Fruit fly (Drosophila melanogaster) whole organism, embryonic: ENCODE results near the gene CG13369.

Experiments
- B-H2 ChIP-seq: fragments of 200-800 bp; sonication (Bioruptor generic); optimal IDR thresholded peaks from 2 replicates; lab custom pipeline; 2018; ENCODE audit warnings: missing biosample characterization, mild to moderate bottlenecking, missing genetic modification characterization
- CG1024 ChIP-seq: fragments of 200-800 bp; sonication (Bioruptor generic); IDR thresholded peaks from 2 replicates; pipeline ENCODE4 v1.3.6; 2022; ENCODE audit warnings: missing biosample characterization, missing genetic modification characterization
- CG10654 ChIP-seq: fragments of 200-800 bp; sonication (Bioruptor generic); optimal IDR thresholded peaks from 2 replicates; lab custom pipeline; 2016; ENCODE audit warnings: missing biosample characterization, missing genetic modification characterization
- CG10979 ChIP-seq: fragments of 200-800 bp; sonication (Bioruptor generic); optimal IDR thresholded peaks from 2 replicates; lab custom pipeline; 2018; ENCODE audit warnings: missing biosample characterization, mild to moderate bottlenecking, missing genetic modification characterization, moderate library complexity
- CG12942 ChIP-seq: fragments of 200-800 bp; sonication (Bioruptor generic); optimal IDR thresholded peaks from 3 replicates; lab custom pipeline; 2016; ENCODE audit warnings: missing biosample characterization, missing genetic modification characterization
- CG13775 ChIP-seq: fragments of 200-800 bp; sonication (Bioruptor generic); optimal IDR thresholded peaks from 3 replicates; lab custom pipeline; 2017; ENCODE audit warnings: missing biosample characterization, mild to moderate bottlenecking, missing genetic modification characterization
- CG15011 ChIP-seq: fragments of 200-800 bp; sonication (Bioruptor generic); optimal IDR thresholded peaks from 3 replicates; lab custom pipeline; 2018; ENCODE audit warnings: missing biosample characterization, mild to moderate bottlenecking, missing genetic modification characterization
- CG15073 ChIP-seq: fragments of 200-800 bp; sonication (Bioruptor generic); optimal IDR thresholded peaks from 2 replicates; lab custom pipeline; 2016; ENCODE audit warnings: missing biosample characterization, missing genetic modification characterization
- CG17568 ChIP-seq: fragments of 200-800 bp; sonication (Bioruptor generic); optimal IDR thresholded peaks from 2 replicates; lab custom pipeline; 2018; ENCODE audit warnings: missing biosample characterization, mild to moderate bottlenecking, missing genetic modification characterization, moderate library complexity
- CG17829 ChIP-seq: fragments of 200-800 bp; optimal IDR thresholded peaks from 2 replicates; lab custom pipeline; 2019; ENCODE audit warnings: missing biosample characterization, mild to moderate bottlenecking, missing genetic modification characterization, moderate library complexity
- CG1792 ChIP-seq: fragments of 200-800 bp; sonication (Bioruptor generic); optimal IDR thresholded peaks from 2 replicates; lab custom pipeline; 2016; ENCODE audit warnings: missing biosample characterization, missing genetic modification characterization
- CG2875 ChIP-seq: fragments of 200-800 bp; sonication (Bioruptor generic); optimal IDR thresholded peaks from 2 replicates; lab custom pipeline; 2017; ENCODE audit warnings: missing biosample characterization, mild to moderate bottlenecking, missing genetic modification characterization, missing genetic modification reagents
- CG33213 ChIP-seq: fragments of 200-800 bp; sonication (Bioruptor generic); optimal IDR thresholded peaks from 3 replicates; lab custom pipeline; 2016; ENCODE audit warnings: missing biosample characterization, missing genetic modification characterization
- CG4854 ChIP-seq: fragments of 200-800 bp; sonication (Bioruptor generic); optimal IDR thresholded peaks from 2 replicates; lab custom pipeline; 2016; ENCODE audit warnings: missing biosample characterization, missing genetic modification characterization, inconsistent platforms
- CG5245 ChIP-seq: fragments of 200-800 bp; sonication (Bioruptor generic); optimal IDR thresholded peaks from 3 replicates; lab custom pipeline; 2016; ENCODE audit warnings: missing biosample characterization, missing genetic modification characterization
- CG9215 ChIP-seq: fragments of 200-800 bp; sonication (Bioruptor generic); IDR thresholded peaks from 2 replicates; pipeline ENCODE4 v1.3.6; 2022; ENCODE audit warnings: missing biosample characterization, missing genetic modification characterization
- CTCF ChIP-seq: fragments of 200-800 bp; sonication (Bioruptor generic); optimal IDR thresholded peaks from 2 replicates; lab custom pipeline; 2017; ENCODE audit warnings: missing biosample characterization, mild to moderate bottlenecking, missing genetic modification characterization, moderate library complexity
- Camta ChIP-seq: fragments of 200-800 bp; sonication (Bioruptor generic); optimal IDR thresholded peaks from 2 replicates; lab custom pipeline; 2016; ENCODE audit warnings: missing biosample characterization, missing genetic modification characterization
- Dad ChIP-seq: fragments of 200-800 bp; sonication (Bioruptor generic); optimal IDR thresholded peaks from 3 replicates; lab custom pipeline; 2016; ENCODE audit warnings: missing biosample characterization, missing genetic modification characterization
- Deaf1 ChIP-seq: fragments of 200-800 bp; optimal IDR thresholded peaks from 3 replicates; lab custom pipeline; 2019; ENCODE audit warnings: missing biosample characterization, mild to moderate bottlenecking, missing genetic modification characterization, moderate library complexity
- Dek ChIP-seq: fragments of 200-800 bp; sonication (Bioruptor generic); optimal IDR thresholded peaks from 3 replicates; lab custom pipeline; 2019; ENCODE audit warnings: missing biosample characterization, mild to moderate bottlenecking, missing genetic modification characterization, moderate library complexity
- GATAe ChIP-seq: fragments of 200-800 bp; sonication (Bioruptor generic); conservative IDR thresholded peaks from 2 replicates; pipeline ENCODE4 v1.3.6; 2022; ENCODE audit warnings: missing biosample characterization, missing genetic modification characterization
- Gsc ChIP-seq: fragments of 200-800 bp; sonication (Bioruptor generic); IDR thresholded peaks from 2 replicates; pipeline ENCODE4 v1.3.6; 2022; ENCODE audit warnings: missing biosample characterization, missing genetic modification characterization
- HLH3B ChIP-seq: fragments of 200-800 bp; sonication (Bioruptor generic); IDR thresholded peaks from 2 replicates; pipeline ENCODE4 v1.3.6; 2022; ENCODE audit warnings: missing biosample characterization, missing genetic modification characterization
- MESR4 ChIP-seq: fragments of 200-800 bp; sonication (Bioruptor generic); optimal IDR thresholded peaks from 2 replicates; lab custom pipeline; 2018; ENCODE audit warnings: missing biosample characterization, mild to moderate bottlenecking, missing genetic modification characterization, moderate library complexity
- Med ChIP-seq: fragments of 200-800 bp; sonication (Bioruptor generic); peaks from one replicate; lab custom pipeline; 2016; ENCODE audit warnings: missing biosample characterization, missing genetic modification characterization, mild to moderate bottlenecking, inconsistent platforms, moderate library complexity
- NC2β ChIP-seq: fragments of 200-800 bp; sonication (Bioruptor generic); optimal IDR thresholded peaks from 2 replicates; lab custom pipeline; 2016; ENCODE audit warnings: missing biosample characterization, missing genetic modification characterization
- Stat92E ChIP-seq, 3 experiments: fragments of >200 bp in 2 of 3; fragments of 200-800 bp in 1 of 3; sonication (Bioruptor generic) in 1 of 3; optimal IDR thresholded peaks; 2 replicates each; lab custom pipeline; 2017 to 2019; ENCODE audit warnings: missing biosample characterization in 3 of 3, missing genetic modification characterization in 3 of 3, mild to moderate bottlenecking in 1 of 3, moderate library complexity in 1 of 3
- TFAM ChIP-seq: fragments of 200-800 bp; sonication (Bioruptor generic); optimal IDR thresholded peaks from 2 replicates; lab custom pipeline; 2017; ENCODE audit warnings: missing biosample characterization, missing genetic modification characterization, inconsistent platforms
- abd-A ChIP-seq: fragments of 200-800 bp; sonication (Bioruptor generic); optimal IDR thresholded peaks from 3 replicates; lab custom pipeline; 2019; ENCODE audit warnings: missing biosample characterization, mild to moderate bottlenecking, missing genetic modification characterization, moderate library complexity
- btn ChIP-seq: fragments of 200-800 bp; sonication (Bioruptor generic); optimal IDR thresholded peaks from 2 replicates; lab custom pipeline; 2016; ENCODE audit warnings: missing biosample characterization, missing genetic modification characterization
- caup ChIP-seq: fragments of 200-800 bp; sonication (Bioruptor generic); optimal IDR thresholded peaks from 3 replicates; lab custom pipeline; 2017; ENCODE audit warnings: missing biosample characterization, mild to moderate bottlenecking, missing genetic modification characterization, moderate library complexity; ENCODE audit not compliant: severe bottlenecking
- chinmo ChIP-seq: fragments of 200-800 bp; sonication (Bioruptor generic); IDR thresholded peaks from 4 replicates; pipeline ENCODE4 v1.3.6; 2022; ENCODE audit warnings: missing biosample characterization, missing genetic modification characterization; ENCODE audit not compliant: partially characterized antibody
- dmrt99B ChIP-seq: fragments of 200-800 bp; sonication (Bioruptor generic); optimal IDR thresholded peaks from 2 replicates; lab custom pipeline; 2018; ENCODE audit warnings: missing biosample characterization, mild to moderate bottlenecking, missing genetic modification characterization, moderate library complexity
- dpn ChIP-seq, 2 experiments: fragments of 200-800 bp; sonication (Bioruptor generic); optimal IDR thresholded peaks; 3 replicates each; lab custom pipeline; 2016; ENCODE audit warnings: missing biosample characterization in 2 of 2, missing genetic modification characterization in 2 of 2
- gro ChIP-seq: fragments of 200-800 bp; sonication (Bioruptor generic); optimal IDR thresholded peaks from 2 replicates; lab custom pipeline; 2016; ENCODE audit warnings: missing biosample characterization, missing genetic modification characterization
- hkb ChIP-seq, 2 experiments: fragments of 200-800 bp in 1 of 2; fragments of >200 bp in 1 of 2; sonication (Bioruptor generic) in 1 of 2; IDR thresholded peaks in 1 of 2; optimal IDR thresholded peaks in 1 of 2; 2 replicates each; pipeline versions ENCODE4 v1.3.6 to Lab custom; 2017 to 2022; ENCODE audit warnings: missing biosample characterization in 1 of 2, missing genetic modification characterization in 1 of 2
- lilli ChIP-seq: fragments of 200-800 bp; sonication (Bioruptor generic); optimal IDR thresholded peaks from 3 replicates; lab custom pipeline; 2016; ENCODE audit warnings: missing biosample characterization, missing genetic modification characterization
- lmd ChIP-seq: fragments of 200-800 bp; sonication (Bioruptor generic); IDR thresholded peaks from 2 replicates; pipeline ENCODE4 v1.3.6; 2022; ENCODE audit warnings: missing biosample characterization, missing genetic modification characterization
- mld ChIP-seq: fragments of 200-800 bp; sonication (Bioruptor generic); IDR thresholded peaks from 3 replicates; pipeline ENCODE4 v1.3.6; 2022; ENCODE audit warnings: missing biosample characterization, missing genetic modification characterization; ENCODE audit not compliant: partially characterized antibody
- onecut ChIP-seq: fragments of 200-800 bp; sonication (Bioruptor generic); IDR thresholded peaks from 2 replicates; pipeline ENCODE4 v1.3.6; 2022; ENCODE audit warnings: missing biosample characterization, missing genetic modification characterization
- otp ChIP-seq: fragments of 200-800 bp; sonication (Bioruptor generic); IDR thresholded peaks from 3 replicates; pipeline ENCODE4, ENCODE4 v1.3.6; 2022; ENCODE audit warnings: missing biosample characterization, missing genetic modification characterization
- pum ChIP-seq: fragments of 200-800 bp; sonication (Bioruptor generic); optimal IDR thresholded peaks from 2 replicates; lab custom pipeline; 2016; ENCODE audit warnings: missing biosample characterization, missing genetic modification characterization
- sens-2 ChIP-seq: fragments of 200-800 bp; sonication (Bioruptor generic); IDR thresholded peaks from 2 replicates; pipeline ENCODE4 v1.3.6; 2022; ENCODE audit warnings: missing biosample characterization, missing genetic modification characterization
- shn ChIP-seq: fragments of 200-800 bp; sonication (Bioruptor generic); optimal IDR thresholded peaks from 3 replicates; lab custom pipeline; 2016; ENCODE audit warnings: missing biosample characterization, missing genetic modification characterization
- sima ChIP-seq: fragments of 200-800 bp; sonication (Bioruptor generic); optimal IDR thresholded peaks from 2 replicates; lab custom pipeline; 2016; ENCODE audit warnings: missing biosample characterization, missing genetic modification characterization
- toy ChIP-seq: fragments of 200-800 bp; sonication (Bioruptor generic); IDR thresholded peaks from 2 replicates; pipeline ENCODE4 v1.3.6; 2022; ENCODE audit warnings: missing biosample characterization, missing genetic modification characterization
- tup ChIP-seq: fragments of 200-800 bp; sonication (Bioruptor generic); optimal IDR thresholded peaks from 2 replicates; lab custom pipeline; 2016; ENCODE audit warnings: missing biosample characterization, mild to moderate bottlenecking, missing genetic modification characterization, moderate library complexity
- tx ChIP-seq: fragments of 200-800 bp; sonication (Bioruptor generic); optimal IDR thresholded peaks from 2 replicates; lab custom pipeline; 2016; ENCODE audit warnings: missing biosample characterization, missing genetic modification characterization
- zen2 ChIP-seq: fragments of 200-800 bp; sonication (Bioruptor generic); IDR thresholded peaks from 3 replicates; pipeline ENCODE4 v1.3.6; 2022; ENCODE audit warnings: missing biosample characterization, missing genetic modification characterization; ENCODE audit not compliant: partially characterized antibody

CG13369 gene

DNA sequence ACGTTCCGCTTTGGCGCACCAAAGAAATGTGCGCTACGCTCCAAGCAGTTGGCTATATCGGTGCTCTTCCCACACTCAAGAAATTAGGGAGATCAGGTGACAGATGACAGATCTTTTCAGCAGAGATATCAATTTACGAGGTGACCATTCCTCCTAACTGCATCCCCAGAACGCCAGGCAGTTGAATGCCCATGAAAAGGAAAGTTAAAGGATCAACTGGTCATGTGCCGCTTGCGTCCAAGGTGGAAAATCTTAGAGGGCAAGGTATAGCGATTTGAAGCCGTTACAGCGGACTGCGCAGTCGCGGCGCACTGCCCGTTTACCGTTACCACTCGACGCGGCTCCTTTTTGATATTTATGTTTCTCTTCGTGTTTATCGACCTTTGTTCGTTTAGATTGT lies 4.7 kb upstream of the CG13369 start (continued):
- TF ChIP-seq chinmo (GFP tag; lab: Robert Waterston, UW) (0 out of 4 replicates have a peak, but pooled peaks have one; percentile 35), zen2 (GFP tag; lab: Robert Waterston, UW) (no peak), onecut (GFP tag; lab: Robert Waterston, UW) (no peak), lilli (peak; percentile 46), Dek (tag; lab: Kevin White, UChicago) (no peak), CG12942 (peak; percentile 23), CG15073 (GFP tag; lab: Kevin White, UChicago) (no peak), sens-2 (GFP tag; lab: Robert Waterston, UW) (no peak), mld (GFP tag; lab: Robert Waterston, UW) (no peak), Med (peak; percentile 84), CG17829 (peak; percentile 7), caup (GFP tag; lab: Kevin White, UChicago) (no peak), sima (GFP tag; lab: Kevin White, UChicago) (no peak), CG33213 (GFP tag; lab: Kevin White, UChicago) (no peak), CG15011 (GFP tag; lab: Kevin White, UChicago) (no peak), pum (GFP tag; lab: Kevin White, UChicago) (no peak), CG10654 (no peak), gro (GFP tag; lab: Kevin White, UChicago) (peak; percentile 12), Dad (peak; percentile 10), abd-A (tag; lab: Kevin White, UChicago) (no peak), Deaf1 (tag; lab: Kevin White, UChicago) (no peak), CG1792 (GFP tag; lab: Kevin White, UChicago) (peak; percentile 1), dpn (GFP tag; optimal IDR thresholded peaks at IDR 0.05; lab: Kevin White, UChicago) (peak; percentile 16 to 46), HLH3B (GFP tag; lab: Robert Waterston, UW) (0 out of 2 replicates have a peak, but pooled peaks have one; percentile 21), btn (GFP tag; lab: Kevin White, UChicago) (no peak), CG4854 (GFP tag; lab: Kevin White, UChicago) (no peak), NC2β (peak; percentile 26), CTCF (GFP tag; lab: Kevin White, UChicago) (no peak), Camta (no peak), CG17568 (GFP tag; lab: Kevin White, UChicago) (no peak), CG10979 (tag; lab: Kevin White, UChicago) (peak; percentile 16), CG9215 (GFP tag; lab: Robert Waterston, UW) (0 out of 2 replicates have a peak, but pooled peaks have one; percentile 15), CG5245 (peak; percentile 0), GATAe (GFP tag; lab: Robert Waterston, UW) (no peak), TFAM (GFP tag; lab: Kevin White, UChicago) (no peak), B-H2 (GFP tag; lab: Kevin White, UChicago) (no peak), tx (GFP tag; lab: Kevin White, UChicago) (peak; percentile 33), Gsc (GFP tag; lab: Robert Waterston, UW) (no peak), MESR4 (GFP tag; lab: Kevin White, UChicago) (no peak), toy (GFP tag; lab: Robert Waterston, UW) (no peak), shn (peak; percentile 28), CG2875 (GFP tag; lab: Kevin White, UChicago) (no peak), tup (no peak), dmrt99B (peak; percentile 26), hkb (optimal IDR thresholded peaks at IDR 0.05; lab: Kevin White, UChicago) (no peak), hkb (GFP tag; IDR thresholded peaks at IDR 0.05; lab: Robert Waterston, UW) (0 out of 2 replicates have a peak, but pooled peaks have one; percentile 28), lmd (GFP tag; lab: Robert Waterston, UW) (peak; percentile 63), Stat92E (GFP tag; optimal IDR thresholded peaks at IDR 0.05; lab: Kevin White, UChicago) (no peak), CG1024 (GFP tag; lab: Robert Waterston, UW) (no peak), otp (GFP tag; lab: Robert Waterston, UW) (no peak), CG13775 (peak; percentile 22)
